Worm (Caenorhabditis elegans): ENCODE measurements around the gene F26A1.9.

- TF ChIP-seq tbx-11 (GFP tag; IDR thresholded peaks at IDR 0.05) (no peak), tbx-37 (GFP tag; conservative IDR thresholded peaks at IDR 0.05) (no peak), ceh-13 (GFP tag; optimal IDR thresholded peaks at IDR 0.05) (no peak), ama-1 (optimal IDR thresholded peaks at IDR 0.05) (no peak), hmbx-1 (tag; optimal IDR thresholded peaks at IDR 0.05) (no peak), hmg-4 (GFP tag; optimal IDR thresholded peaks at IDR 0.05) (no peak), tra-4 (tag; optimal IDR thresholded peaks at IDR 0.05) (no peak), F13C5.2 (tag; optimal IDR thresholded peaks at IDR 0.05) (no peak), scrt-1 (GFP tag; IDR thresholded peaks at IDR 0.05) (no peak), aly-1 (tag; optimal IDR thresholded peaks at IDR 0.05) (no peak), hnd-1 (tag; optimal IDR thresholded peaks at IDR 0.05) (no peak), sea-1 (GFP tag; conservative IDR thresholded peaks at IDR 0.05) (no peak)
Measured at ce11 chrIII:4854918-4855317, 25.6 kb upstream of the F26A1.9 start, which contains the start of gene C35D10.8.

All from whole organism, early embryonic.